Worm (Caenorhabditis elegans): ENCODE results near the gene col-34.

Gene col-34

DNA sequence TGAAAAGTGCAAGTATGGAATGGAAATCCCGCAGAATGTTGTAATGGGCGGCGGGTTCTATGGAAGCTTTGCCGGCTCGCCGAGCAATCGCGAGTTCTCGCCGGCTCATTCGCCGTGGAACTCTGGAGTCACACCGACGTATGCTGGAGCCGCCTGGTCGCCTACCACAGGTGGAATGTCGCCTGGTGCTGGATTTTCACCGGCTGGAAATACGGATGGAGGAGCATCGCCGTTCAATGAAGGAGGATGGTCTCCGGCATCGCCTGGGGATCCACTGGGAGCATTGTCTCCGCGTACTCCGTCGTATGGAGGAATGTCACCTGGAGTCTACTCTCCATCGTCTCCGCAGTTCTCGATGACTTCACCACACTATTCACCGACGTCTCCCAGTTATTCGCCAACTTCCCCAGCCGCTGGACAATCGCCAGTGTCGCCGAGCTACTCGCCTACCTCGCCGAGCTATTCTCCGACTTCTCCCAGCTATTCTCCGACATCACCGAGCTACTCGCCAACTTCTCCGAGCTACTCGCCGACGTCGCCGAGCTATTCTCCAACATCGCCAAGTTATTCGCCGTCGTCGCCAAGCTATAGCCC, 10.7 kb upstream of the col-34 start:
- TF ChIP-seq sma-3 (GFP tag; optimal IDR thresholded peaks at IDR 0.05): no peak
- no peak for TF ChIP-seq ZK546.5 (tag; optimal IDR thresholded peaks at IDR 0.05)
- TF ChIP-seq elt-3 (tag; optimal IDR thresholded peaks at IDR 0.05): no peak

ce11 chrIV:4247770-4248169, 3.4 kb upstream of the col-34 start, which contains the start of gene ama-1:
ama-1 (plus strand) TSS chrIV:4248070.
- TF ChIP-seq lin-11 (tag; optimal IDR thresholded peaks at IDR 0.05) (no peak), nhr-6 (tag; optimal IDR thresholded peaks at IDR 0.05) (no peak), ceh-82 (tag; optimal IDR thresholded peaks at IDR 0.05) (no peak), snpc-4 (tag; optimal IDR thresholded peaks at IDR 0.05) (no peak), R02D3.7 (tag; optimal IDR thresholded peaks at IDR 0.05) (no peak), elt-1 (tag; optimal IDR thresholded peaks at IDR 0.05) (no peak), mdl-1 (tag; optimal IDR thresholded peaks at IDR 0.05) (no peak), blmp-1 (tag; optimal IDR thresholded peaks at IDR 0.05; ENCODE audit: insufficient read depth) (no peak), ztf-1 (GFP tag; conservative IDR thresholded peaks at IDR 0.05) (no peak), nhr-23 (tag; optimal IDR thresholded peaks at IDR 0.05) (no peak), ceh-16 (tag; optimal IDR thresholded peaks at IDR 0.05) (no peak), nhr-21 (tag; optimal IDR thresholded peaks at IDR 0.05) (no peak), ztf-11 (tag; optimal IDR thresholded peaks at IDR 0.05) (no peak), nhr-77 (tag; optimal IDR thresholded peaks at IDR 0.05) (no peak), C34F6.9 (tag; optimal IDR thresholded peaks at IDR 0.05) (no peak), alr-1 (tag; optimal IDR thresholded peaks at IDR 0.05) (no peak), unc-39 (tag; optimal IDR thresholded peaks at IDR 0.05) (no peak), lin-13 (GFP tag; optimal IDR thresholded peaks at IDR 0.05) (no peak)

- TF ChIP-seq egl-27 (tag; optimal IDR thresholded peaks at IDR 0.05) (no peak), fos-1 (tag; optimal IDR thresholded peaks at IDR 0.05) (no peak), skn-1 (tag; optimal IDR thresholded peaks at IDR 0.05) (no peak), nhr-12 (tag; optimal IDR thresholded peaks at IDR 0.05) (no peak), nhr-21 (tag; optimal IDR thresholded peaks at IDR 0.05) (peak; percentile 40), ztf-4 (tag; optimal IDR thresholded peaks at IDR 0.05) (no peak), mab-5 (tag; optimal IDR thresholded peaks at IDR 0.05) (no peak), lsy-2 (tag; optimal IDR thresholded peaks at IDR 0.05) (peak; percentile 39 to 85), sma-9 (GFP tag; optimal IDR thresholded peaks at IDR 0.05) (peak; percentile 66), sma-9 (tag; optimal IDR thresholded peaks at IDR 0.05) (no peak), mbf-1 (tag; optimal IDR thresholded peaks at IDR 0.05) (no peak), nhr-237 (tag; optimal IDR thresholded peaks at IDR 0.05) (no peak), nhr-77 (tag; optimal IDR thresholded peaks at IDR 0.05) (no peak), sem-4 (tag; optimal IDR thresholded peaks at IDR 0.05) (no peak), nhr-6 (tag; optimal IDR thresholded peaks at IDR 0.05) (no peak), elt-1 (tag; optimal IDR thresholded peaks at IDR 0.05) (no peak), F13H6.1 (tag; optimal IDR thresholded peaks at IDR 0.05) (peak; percentile 20), nhr-129 (tag; optimal IDR thresholded peaks at IDR 0.05) (no peak), lin-11 (tag; optimal IDR thresholded peaks at IDR 0.05) (peak; percentile 19), elt-3 (tag; optimal IDR thresholded peaks at IDR 0.05) (no peak), unc-62 (GFP tag; optimal IDR thresholded peaks at IDR 0.05) (no peak), sma-3 (GFP tag; optimal IDR thresholded peaks at IDR 0.05) (peak; percentile 20), gmeb-1 (tag; optimal IDR thresholded peaks at IDR 0.05) (peak; percentile 65), ztf-1 (GFP tag; conservative IDR thresholded peaks at IDR 0.05) (no peak), unc-39 (tag; optimal IDR thresholded peaks at IDR 0.05) (no peak), snpc-4 (tag; optimal IDR thresholded peaks at IDR 0.05) (peak; percentile 42), crh-2 (tag; optimal IDR thresholded peaks at IDR 0.05) (peak; percentile 11), nhr-23 (tag; optimal IDR thresholded peaks at IDR 0.05) (no peak), Y55F3AM.14 (GFP tag; optimal IDR thresholded peaks at IDR 0.05) (no peak), ama-1 (optimal IDR thresholded peaks at IDR 0.05) (no peak), lin-13 (GFP tag; optimal IDR thresholded peaks at IDR 0.05) (peak; percentile 35), ceh-82 (tag; optimal IDR thresholded peaks at IDR 0.05) (no peak), dmd-4 (tag; optimal IDR thresholded peaks at IDR 0.05) (no peak), blmp-1 (tag; optimal IDR thresholded peaks at IDR 0.05; ENCODE audit: insufficient read depth) (no peak), ztf-11 (tag; optimal IDR thresholded peaks at IDR 0.05) (no peak), mdl-1 (tag; optimal IDR thresholded peaks at IDR 0.05) (no peak), nhr-11 (tag; optimal IDR thresholded peaks at IDR 0.05) (no peak), alr-1 (tag; optimal IDR thresholded peaks at IDR 0.05) (no peak), ZK546.5 (tag; optimal IDR thresholded peaks at IDR 0.05) (no peak), lin-39 (tag; optimal IDR thresholded peaks at IDR 0.05) (no peak), nhr-10 (tag; optimal IDR thresholded peaks at IDR 0.05) (no peak), R02D3.7 (tag; optimal IDR thresholded peaks at IDR 0.05) (no peak), zag-1 (tag; optimal IDR thresholded peaks at IDR 0.05) (no peak), peb-1 (tag; optimal IDR thresholded peaks at IDR 0.05) (no peak), unc-55 (GFP tag; optimal IDR thresholded peaks at IDR 0.05) (peak; percentile 78), aly-2 (tag; optimal IDR thresholded peaks at IDR 0.05) (no peak), C34F6.9 (tag; optimal IDR thresholded peaks at IDR 0.05) (peak; percentile 51)
Measured at ce11 chrIV:4247334-4247733, 2.9 kb upstream of the col-34 start.

Data from whole organism, L2 larva.